Fruit fly (Drosophila melanogaster) whole organism, wandering third instar larva: ENCODE measurements around the gene CG42296.

Source experiments
- Abd-B ChIP-seq: fragments of >200 bp; optimal IDR thresholded peaks from 2 replicates; lab custom pipeline; 2017; ENCODE audit warnings: missing biosample characterization, missing genetic modification characterization
- CG32264 ChIP-seq: fragments of 200-800 bp; sonication (Bioruptor generic); optimal IDR thresholded peaks from 2 replicates; lab custom pipeline; 2016; ENCODE audit warnings: missing biosample characterization, missing genetic modification characterization
- CG9705 ChIP-seq: fragments of 200-800 bp; sonication (Bioruptor generic); optimal IDR thresholded peaks from 2 replicates; lab custom pipeline; 2018; ENCODE audit warnings: missing biosample characterization, mild to moderate bottlenecking, missing genetic modification characterization
- Dfd ChIP-seq: fragments of >200 bp; optimal IDR thresholded peaks from 2 replicates; lab custom pipeline; 2017; ENCODE audit warnings: missing biosample characterization, missing genetic modification characterization
- Dif ChIP-seq: fragments of 200-275, 200-300 bp; sonication (Bioruptor generic); optimal IDR thresholded peaks from 2 replicates; lab custom pipeline; 2018; ENCODE audit warnings: missing biosample characterization, missing genetic modification characterization; ENCODE audit not compliant: partially characterized antibody
- GATAd ChIP-seq: sonication (Bioruptor generic); optimal IDR thresholded peaks from 2 replicates; lab custom pipeline; 2016; ENCODE audit warnings: missing biosample characterization, missing genetic modification characterization
- HLH106 ChIP-seq: fragments of 200-800 bp; optimal IDR thresholded peaks from 3 replicates; lab custom pipeline; 2019; ENCODE audit warnings: missing biosample characterization, mild to moderate bottlenecking, missing genetic modification characterization, moderate library complexity
- Hnf4 ChIP-seq: fragments of 200-800 bp; sonication (Bioruptor generic); optimal IDR thresholded peaks from 2 replicates; lab custom pipeline; 2016; ENCODE audit warnings: missing biosample characterization, mild to moderate bottlenecking, missing genetic modification characterization
- Hr78 ChIP-seq: fragments of >200 bp; optimal IDR thresholded peaks from 2 replicates; lab custom pipeline; 2017; ENCODE audit warnings: missing biosample characterization, missing genetic modification characterization
- Hr83 ChIP-seq: fragments of 200-300 bp; sonication (Bioruptor generic); optimal IDR thresholded peaks from 2 replicates; lab custom pipeline; 2016; ENCODE audit warnings: missing biosample characterization, mild to moderate bottlenecking, missing genetic modification characterization, moderate library complexity; ENCODE audit not compliant: poor library complexity, severe bottlenecking
- Jra ChIP-seq: sonication (Bioruptor generic); optimal IDR thresholded peaks from 2 replicates; lab custom pipeline; 2016; ENCODE audit warnings: missing biosample characterization, missing genetic modification characterization
- Mio ChIP-seq: sonication (Bioruptor generic); optimal IDR thresholded peaks from 2 replicates; lab custom pipeline; 2016; ENCODE audit warnings: missing biosample characterization, missing genetic modification characterization
- Myc ChIP-seq: fragments of >200 bp; optimal IDR thresholded peaks from 2 replicates; lab custom pipeline; 2017
- N ChIP-seq: fragments of >200 bp; optimal IDR thresholded peaks from 2 replicates; lab custom pipeline; 2018; ENCODE audit warnings: missing biosample characterization, missing external identifiers, missing genetic modification characterization
- Rel ChIP-seq, 2 experiments: fragments of 200-800 bp; sonication (Bioruptor generic) in 1 of 2; optimal IDR thresholded peaks; 2 replicates in 1 of 2; 3 replicates in 1 of 2; lab custom pipeline; 2016 to 2019; ENCODE audit warnings: mild to moderate bottlenecking in 2 of 2, missing biosample characterization in 2 of 2, missing genetic modification characterization in 2 of 2, moderate library complexity in 1 of 2
- Sp1 ChIP-seq: fragments of 200-800 bp; sonication (Bioruptor generic); optimal IDR thresholded peaks from 3 replicates; lab custom pipeline; 2019; ENCODE audit warnings: missing biosample characterization, mild to moderate bottlenecking, missing genetic modification characterization, moderate library complexity
- Vsx2 ChIP-seq: fragments of 200-300, 225-300 bp; sonication (Bioruptor generic); optimal IDR thresholded peaks from 2 replicates; lab custom pipeline; 2018; ENCODE audit warnings: missing biosample characterization, missing genetic modification characterization; ENCODE audit not compliant: partially characterized antibody
- br ChIP-seq: fragments of 200-800 bp; sonication (Bioruptor generic); optimal IDR thresholded peaks from 2 replicates; lab custom pipeline; 2016; ENCODE audit warnings: missing biosample characterization, missing genetic modification characterization
- brk ChIP-seq: fragments of 200-800 bp; sonication (Bioruptor generic); optimal IDR thresholded peaks from 2 replicates; lab custom pipeline; 2016; ENCODE audit warnings: missing biosample characterization, mild to moderate bottlenecking, missing genetic modification characterization
- dl ChIP-seq, 2 experiments: fragments of 175-275, 200-275 bp in 1 of 2; fragments of 200-275 bp in 1 of 2; sonication (Bioruptor generic); optimal IDR thresholded peaks; lab custom pipeline; 2018; ENCODE audit warnings: mild to moderate bottlenecking in 2 of 2, missing biosample characterization in 2 of 2, missing genetic modification characterization in 2 of 2, moderate library complexity in 2 of 2; ENCODE audit not compliant: partially characterized antibody in 2 of 2, insufficient read depth in 1 of 2
- dmrt93B ChIP-seq: fragments of 200-800 bp; sonication (Bioruptor generic); optimal IDR thresholded peaks from 2 replicates; lab custom pipeline; 2018; ENCODE audit warnings: missing biosample characterization, mild to moderate bottlenecking, missing genetic modification characterization
- dsf ChIP-seq: sonication (Bioruptor generic); optimal IDR thresholded peaks from 2 replicates; lab custom pipeline; 2016; ENCODE audit warnings: missing biosample characterization, missing genetic modification characterization, borderline replicate concordance
- ey ChIP-seq: fragments of 200-800 bp; sonication (Bioruptor generic); optimal IDR thresholded peaks from 2 replicates; lab custom pipeline; 2016; ENCODE audit warnings: missing biosample characterization, missing genetic modification characterization
- foxo ChIP-seq, 2 experiments: fragments of 200-800 bp; sonication (Bioruptor generic); optimal IDR thresholded peaks; 2 replicates in 1 of 2; 3 replicates in 1 of 2; lab custom pipeline; 2016 to 2017; ENCODE audit warnings: missing biosample characterization in 2 of 2, missing genetic modification characterization in 2 of 2
- h ChIP-seq: fragments of 200-800 bp; sonication (Bioruptor generic); optimal IDR thresholded peaks from 3 replicates; lab custom pipeline; 2016; ENCODE audit warnings: missing biosample characterization, mild to moderate bottlenecking, missing genetic modification characterization
- pan ChIP-seq: fragments of >200 bp; optimal IDR thresholded peaks from 2 replicates; lab custom pipeline; 2017
- psq ChIP-seq: fragments of 200-800 bp; sonication (Bioruptor generic); optimal IDR thresholded peaks from 3 replicates; lab custom pipeline; 2017; ENCODE audit warnings: missing biosample characterization, mild to moderate bottlenecking, missing genetic modification characterization, moderate library complexity
- rgr ChIP-seq: fragments of 200-800 bp; sonication (Bioruptor generic); optimal IDR thresholded peaks from 3 replicates; lab custom pipeline; 2016; ENCODE audit warnings: missing biosample characterization, mild to moderate bottlenecking, missing genetic modification characterization
- sv ChIP-seq: fragments of 200-800 bp; sonication (Bioruptor generic); optimal IDR thresholded peaks from 3 replicates; lab custom pipeline; 2016; ENCODE audit warnings: missing biosample characterization, missing genetic modification characterization
- usp ChIP-seq: fragments of >200 bp; optimal IDR thresholded peaks from 2 replicates; lab custom pipeline; 2017; ENCODE audit warnings: missing biosample characterization, missing genetic modification characterization
- woc ChIP-seq: sonication (Bioruptor generic); optimal IDR thresholded peaks from 2 replicates; lab custom pipeline; 2016; ENCODE audit warnings: missing biosample characterization, mild to moderate bottlenecking, missing genetic modification characterization

CG42296 gene

DNA sequence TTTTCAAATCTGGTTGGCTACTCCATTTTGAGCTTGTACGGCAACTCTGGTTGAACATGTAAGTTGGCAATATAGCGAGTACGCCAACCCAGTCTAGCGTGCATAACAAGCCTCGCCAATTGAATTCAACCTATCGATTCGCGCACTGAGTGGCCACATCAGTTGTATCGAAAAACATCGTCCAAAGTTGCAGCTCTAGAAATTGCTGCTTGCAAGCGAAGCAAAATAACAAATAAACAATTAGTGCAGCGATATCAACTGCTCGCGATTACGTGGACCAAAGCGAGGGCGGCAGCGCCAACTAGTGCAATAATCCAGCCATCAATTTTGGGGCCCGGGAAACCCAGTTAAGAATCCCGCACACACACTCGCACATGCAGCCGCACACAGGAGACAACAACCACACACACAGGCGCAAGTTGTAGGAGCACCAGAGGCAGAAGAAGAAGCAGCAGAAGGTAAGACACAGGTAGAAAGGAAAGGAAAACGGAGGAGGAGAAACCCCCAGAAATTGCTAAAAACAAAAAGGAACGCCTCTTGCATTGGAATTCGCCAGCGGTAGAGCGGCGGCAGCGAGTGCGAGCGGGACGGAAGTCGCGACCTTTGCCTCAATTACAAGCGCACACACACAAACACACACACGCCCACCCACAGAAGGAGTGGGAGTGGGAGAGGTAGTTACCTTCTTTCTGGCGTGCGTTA is 1.9 kb upstream of the CG42296 start:
- TF ChIP-seq N (GFP tag; lab: Kevin White, UChicago) = peak; percentile 21
- TF ChIP-seq psq = peak; percentile 49
- peak; percentile 1 for TF ChIP-seq Hr83
- no peak for TF ChIP-seq Rel (GFP tag; optimal IDR thresholded peaks at IDR 0.05; lab: Kevin White, UChicago)
- TF ChIP-seq Rel (tag; optimal IDR thresholded peaks at IDR 0.05; lab: Kevin White, UChicago) = peak; percentile 71
- no peak for TF ChIP-seq CG9705
- peak; percentile 86 for TF ChIP-seq Myc (lab: Kevin White, UChicago)
- TF ChIP-seq Vsx2 (GFP tag; lab: Kevin White, UChicago) = no peak

dm6 chr2L:2037165-2037550 is 1.3 kb upstream of the CG42296 start, which contains the start of gene lectin-22C:
Gene lectin-22C, minus strand, starts transcription at chr2L:2037265.
- no peak for TF ChIP-seq h (GFP tag; lab: Kevin White, UChicago)
- TF ChIP-seq Jra (GFP tag; lab: Kevin White, UChicago) = no peak
- no peak for TF ChIP-seq psq
- TF ChIP-seq dl (GFP tag; optimal IDR thresholded peaks at IDR 0.05; lab: Kevin White, UChicago; ENCODE audit: insufficient read depth in 1 of 2, partially characterized antibody in 2 of 2) = no peak
- TF ChIP-seq ey = no peak
- TF ChIP-seq N (GFP tag; lab: Kevin White, UChicago) = no peak
- no peak for TF ChIP-seq Sp1
- no peak for TF ChIP-seq woc
- no peak for TF ChIP-seq Dfd (GFP tag; lab: Kevin White, UChicago)
- TF ChIP-seq Myc (lab: Kevin White, UChicago) = no peak
- no peak for TF ChIP-seq foxo (GFP tag; optimal IDR thresholded peaks at IDR 0.05; lab: Kevin White, UChicago)
- TF ChIP-seq br (GFP tag; lab: Kevin White, UChicago) = no peak
- TF ChIP-seq Hr78 = no peak
- no peak for TF ChIP-seq Dif

- TF ChIP-seq CG9705 (no peak), Dfd (GFP tag; lab: Kevin White, UChicago) (no peak), Abd-B (no peak), HLH106 (tag; lab: Kevin White, UChicago) (no peak), usp (no peak), psq (no peak), GATAd (GFP tag; lab: Kevin White, UChicago) (no peak), brk (GFP tag; lab: Kevin White, UChicago) (no peak), dmrt93B (no peak)
- TF ChIP-seq, all 38 proteins: peak for 0
Measured at dm6 chr2L:2032076-2032475, 3.8 kb downstream of the CG42296 start.

dm6 chr2L:2031522-2031921 is 4.3 kb downstream of the CG42296 start:
- TF ChIP-seq N (GFP tag; lab: Kevin White, UChicago) = no peak
- TF ChIP-seq dmrt93B = no peak
- TF ChIP-seq Hnf4 (GFP tag; lab: Kevin White, UChicago) = no peak
- no peak for TF ChIP-seq Myc (lab: Kevin White, UChicago)

- no peak for TF ChIP-seq Vsx2 (GFP tag; lab: Kevin White, UChicago)
- TF ChIP-seq Hnf4 (GFP tag; lab: Kevin White, UChicago) = no peak
Measured at dm6 chr2L:2022823-2023222, 13.0 kb downstream of the CG42296 start.

- TF ChIP-seq Hnf4 (GFP tag; lab: Kevin White, UChicago) (no peak), Sp1 (no peak), woc (no peak), psq (no peak), Dfd (GFP tag; lab: Kevin White, UChicago) (no peak), CG32264 (GFP tag; lab: Kevin White, UChicago) (no peak), foxo (GFP tag; optimal IDR thresholded peaks at IDR 0.05; lab: Kevin White, UChicago) (no peak), usp (no peak), sv (no peak), pan (lab: Kevin White, UChicago) (no peak), GATAd (GFP tag; lab: Kevin White, UChicago) (no peak), Dif (no peak), Mio (GFP tag; lab: Kevin White, UChicago) (no peak), CG9705 (no peak), dsf (no peak), h (GFP tag; lab: Kevin White, UChicago) (no peak), rgr (GFP tag; lab: Kevin White, UChicago) (no peak), dl (GFP tag; optimal IDR thresholded peaks at IDR 0.05; lab: Kevin White, UChicago; ENCODE audit: insufficient read depth in 1 of 2, partially characterized antibody in 2 of 2) (no peak)
Measured at dm6 chr2L:2015204-2015603, 20.6 kb downstream of the CG42296 start.
